Fruit fly (Drosophila melanogaster) whole organism, embryonic: ENCODE results near the gene ND-39.

Experiments used
- CG10462 ChIP-seq: fragments of 200-800 bp; sonication (Bioruptor generic); optimal IDR thresholded peaks from 2 replicates; lab custom pipeline; 2016; ENCODE audit warnings: missing biosample characterization, missing genetic modification characterization
- CG2712 ChIP-seq: fragments of 200-800 bp; optimal IDR thresholded peaks from 3 replicates; lab custom pipeline; 2019; ENCODE audit warnings: missing biosample characterization, mild to moderate bottlenecking, missing genetic modification characterization, moderate library complexity
- Vsx1 ChIP-seq: fragments of 200-800 bp; sonication (Bioruptor generic); optimal IDR thresholded peaks from 2 replicates; lab custom pipeline; 2017; ENCODE audit warnings: missing biosample characterization, mild to moderate bottlenecking, missing genetic modification characterization, missing genetic modification reagents
- insv ChIP-seq, 2 experiments: fragments of 200-800 bp; sonication (Bioruptor generic); optimal IDR thresholded peaks; 3 replicates each; lab custom pipeline; 2016 to 2018; ENCODE audit warnings: missing biosample characterization in 2 of 2, missing genetic modification characterization in 2 of 2

dm6 chr3L:20526196-20526740 is 34.4 kb downstream of the ND-39 start, which contains the start of gene Nubp2:
- TF ChIP-seq CG10462 (GFP tag; lab: Kevin White, UChicago) (peak; percentile 91), insv (GFP tag; optimal IDR thresholded peaks at IDR 0.05; lab: Kevin White, UChicago) (peak in 1 of 2 experiments; percentile 88), Vsx1 (GFP tag; lab: Kevin White, UChicago) (peak; percentile 87), CG2712 (tag; lab: Kevin White, UChicago) (peak; percentile 97)
